In the genomic region with DNA sequence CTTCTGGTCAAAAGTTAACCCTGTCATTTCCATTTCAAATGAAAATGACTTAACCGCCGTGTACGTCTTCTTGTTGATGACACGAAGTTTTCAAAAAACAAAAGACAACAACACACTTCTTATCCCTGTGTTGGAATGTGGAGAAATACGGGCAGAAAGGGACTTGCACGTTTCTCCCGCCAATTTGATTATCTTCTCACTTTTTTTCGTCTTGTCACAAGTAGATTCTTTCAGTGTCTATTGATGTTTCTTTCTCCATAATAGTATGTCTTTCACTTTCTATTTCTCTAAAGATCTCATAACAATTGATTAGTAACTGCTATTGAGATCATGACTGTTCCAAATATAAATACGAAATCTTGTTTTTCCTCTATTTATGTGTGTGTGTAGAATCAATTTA, we compare ENCODE assay signal across 6 worm cellular contexts.
TF ChIP-seq lines count a peak whose summit lies in the region.

No protein-coding gene starts in this region.

TF ChIP-seq in whole organism, L1 larva, 84 proteins besides CTCF, POLR2A, EP300 and RAD21 (continues in another document):
- TF ChIP-seq ces-1 (GFP tag; optimal IDR thresholded peaks at IDR 0.05; lab: Kevin White, UChicago) = peak; percentile 80
- TF ChIP-seq unc-62 (GFP tag; optimal IDR thresholded peaks at IDR 0.05; lab: Kevin White, UChicago) = no peak
- TF ChIP-seq nhr-71 (tag; optimal IDR thresholded peaks at IDR 0.05; lab: Kevin White, UChicago) = peak; percentile 22
- peak; percentile 21 for TF ChIP-seq snu-23 (GFP tag; optimal IDR thresholded peaks at IDR 0.05; lab: Kevin White, UChicago)
- TF ChIP-seq irx-1 (tag; optimal IDR thresholded peaks at IDR 0.05; lab: Kevin White, UChicago) = no peak
- peak; percentile 21 for TF ChIP-seq nhr-20 (tag; optimal IDR thresholded peaks at IDR 0.05; lab: Kevin White, UChicago)
- TF ChIP-seq mdl-1 (tag; optimal IDR thresholded peaks at IDR 0.05; lab: Kevin White, UChicago) = no peak
- peak; percentile 75 for TF ChIP-seq lin-14 (GFP tag; optimal IDR thresholded peaks at IDR 0.05; lab: Kevin White, UChicago)
- TF ChIP-seq nhr-85 (tag; lab: Kevin White, UChicago) = peak; percentile 1
- TF ChIP-seq lsy-2 (tag; optimal IDR thresholded peaks at IDR 0.05; lab: Kevin White, UChicago) = peak in 1 of 2 experiments; percentile 18
- peak in 1 of 6 experiments; percentile 69 for TF ChIP-seq elt-3 (tag; optimal IDR thresholded peaks at IDR 0.05; lab: Kevin White, UChicago)
- TF ChIP-seq nhr-47 (tag; optimal IDR thresholded peaks at IDR 0.05; lab: Kevin White, UChicago) = peak; percentile 8
- peak in 1 of 2 experiments; percentile 1 for TF ChIP-seq lin-35 (GFP tag; optimal IDR thresholded peaks at IDR 0.05; lab: Kevin White, UChicago)
- no peak for TF ChIP-seq unc-130 (tag; optimal IDR thresholded peaks at IDR 0.05; lab: Kevin White, UChicago)

TF ChIP-seq in whole organism, L2 larva, 48 proteins besides CTCF, POLR2A, EP300 and RAD21 (continues in another document):
- TF ChIP-seq ztf-1 (GFP tag; conservative IDR thresholded peaks at IDR 0.05; lab: Robert Waterston, UW) (no peak), nhr-6 (tag; optimal IDR thresholded peaks at IDR 0.05; lab: Kevin White, UChicago) (no peak), unc-39 (tag; optimal IDR thresholded peaks at IDR 0.05; lab: Kevin White, UChicago) (no peak), nhr-10 (tag; optimal IDR thresholded peaks at IDR 0.05; lab: Kevin White, UChicago) (no peak), Y55F3AM.14 (GFP tag; optimal IDR thresholded peaks at IDR 0.05; lab: Kevin White, UChicago) (no peak), sma-3 (GFP tag; optimal IDR thresholded peaks at IDR 0.05; lab: Kevin White, UChicago) (no peak), gmeb-1 (tag; optimal IDR thresholded peaks at IDR 0.05; lab: Kevin White, UChicago) (no peak), ztf-4 (tag; optimal IDR thresholded peaks at IDR 0.05; lab: Kevin White, UChicago) (no peak), blmp-1 (tag; optimal IDR thresholded peaks at IDR 0.05; lab: Kevin White, UChicago; ENCODE audit: insufficient read depth) (peak; percentile 62), skn-1 (tag; optimal IDR thresholded peaks at IDR 0.05; lab: Kevin White, UChicago) (no peak), zag-1 (tag; optimal IDR thresholded peaks at IDR 0.05; lab: Kevin White, UChicago) (no peak), sem-4 (tag; optimal IDR thresholded peaks at IDR 0.05; lab: Kevin White, UChicago) (no peak), unc-55 (GFP tag; optimal IDR thresholded peaks at IDR 0.05; lab: Kevin White, UChicago) (no peak), nhr-129 (tag; optimal IDR thresholded peaks at IDR 0.05; lab: Kevin White, UChicago) (peak; percentile 28), nhr-237 (tag; optimal IDR thresholded peaks at IDR 0.05; lab: Kevin White, UChicago) (no peak)

TF ChIP-seq in whole organism, L3 larva, 47 proteins besides CTCF, POLR2A, EP300 and RAD21:
- TF ChIP-seq nhr-12 (tag; optimal IDR thresholded peaks at IDR 0.05; lab: Kevin White, UChicago) = no peak
- TF ChIP-seq fkh-10 (GFP tag; optimal IDR thresholded peaks at IDR 0.05; lab: Kevin White, UChicago) = peak; percentile 10
- TF ChIP-seq zag-1 (tag; optimal IDR thresholded peaks at IDR 0.05; lab: Kevin White, UChicago) = no peak

TF ChIP-seq in whole organism, L4 larva, 104 proteins besides CTCF, POLR2A, EP300 and RAD21:
- no peak for TF ChIP-seq Y75B8A.6 (GFP tag; IDR thresholded peaks at IDR 0.05; lab: Robert Waterston, UW)
- TF ChIP-seq ces-1 (GFP tag; optimal IDR thresholded peaks at IDR 0.05; lab: Kevin White, UChicago) = peak; percentile 4
- no peak for TF ChIP-seq mxl-2 (GFP tag; conservative IDR thresholded peaks at IDR 0.05; lab: Robert Waterston, UW)

TF ChIP-seq in whole organism, late embryonic, 69 proteins besides CTCF, POLR2A, EP300 and RAD21:
- no peak for TF ChIP-seq syd-9 (tag; optimal IDR thresholded peaks at IDR 0.05; lab: Kevin White, UChicago)
- peak; percentile 87 for TF ChIP-seq unc-42 (tag; optimal IDR thresholded peaks at IDR 0.05; lab: Kevin White, UChicago)
- TF ChIP-seq ahr-1 (tag; optimal IDR thresholded peaks at IDR 0.05; lab: Kevin White, UChicago) = no peak

TF ChIP-seq in whole organism, mixed stage, embryonic, 35 proteins besides CTCF, POLR2A, EP300 and RAD21:
- TF ChIP-seq cnd-1 (tag; optimal IDR thresholded peaks at IDR 0.05; lab: Kevin White, UChicago) (no peak), ces-1 (GFP tag; optimal IDR thresholded peaks at IDR 0.05; lab: Kevin White, UChicago) (peak; percentile 77)
